Worm (Caenorhabditis elegans) whole organism, dauer: ENCODE measurements around the gene M6.4.

ENCODE experiments used
- unc-62 ChIP-seq: sonication (generic microtip); optimal IDR thresholded peaks from 2 replicates; lab custom pipeline; 2017; ENCODE audit warnings: missing biosample characterization, missing genetic modification reagents, missing genetic modification characterization

The M6.4 gene

DNA sequence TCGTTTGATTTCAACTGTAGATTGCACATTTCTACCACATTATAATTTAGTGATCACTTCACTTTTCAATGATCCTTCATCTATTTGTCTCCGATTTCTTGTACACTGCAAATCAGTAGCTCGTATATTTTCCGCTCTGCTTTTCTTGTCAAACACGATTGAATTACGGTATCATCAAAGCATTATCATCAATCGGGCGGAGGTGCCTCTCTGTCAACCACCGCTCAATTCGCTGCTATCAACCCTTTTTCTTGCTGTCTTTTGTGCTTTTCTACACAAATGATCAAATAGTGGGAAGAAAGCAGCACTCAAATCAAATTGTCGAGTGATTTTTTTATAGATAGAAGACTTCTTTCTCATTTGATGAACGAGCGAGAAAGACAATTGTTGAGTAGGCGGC, 8.6 kb downstream of the M6.4 start:
- no peak for TF ChIP-seq unc-62

DNA sequence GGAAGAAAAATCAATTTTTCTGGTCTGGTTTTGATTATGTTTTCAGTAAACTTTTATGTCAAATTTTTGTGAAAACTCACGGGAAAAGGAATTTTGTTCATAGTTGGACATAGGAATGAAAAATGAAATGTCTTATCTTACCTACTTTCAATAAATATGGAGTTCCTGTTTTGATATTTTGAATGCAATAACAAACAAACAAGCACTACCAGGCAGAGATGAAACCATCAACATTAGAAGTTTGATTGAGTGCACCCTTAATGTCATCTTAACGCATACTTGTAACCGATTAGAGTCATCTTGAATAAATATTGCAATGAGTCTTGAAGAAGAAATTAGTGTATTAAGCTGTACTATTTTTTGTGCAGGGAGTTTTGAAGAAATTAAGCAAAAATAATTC, 12.5 kb downstream of the M6.4 start, which contains the start of gene M6.11:
M6.11 (minus strand) TSS at position 101 of the 400 bp plus-strand sequence.
- no peak for TF ChIP-seq unc-62

DNA sequence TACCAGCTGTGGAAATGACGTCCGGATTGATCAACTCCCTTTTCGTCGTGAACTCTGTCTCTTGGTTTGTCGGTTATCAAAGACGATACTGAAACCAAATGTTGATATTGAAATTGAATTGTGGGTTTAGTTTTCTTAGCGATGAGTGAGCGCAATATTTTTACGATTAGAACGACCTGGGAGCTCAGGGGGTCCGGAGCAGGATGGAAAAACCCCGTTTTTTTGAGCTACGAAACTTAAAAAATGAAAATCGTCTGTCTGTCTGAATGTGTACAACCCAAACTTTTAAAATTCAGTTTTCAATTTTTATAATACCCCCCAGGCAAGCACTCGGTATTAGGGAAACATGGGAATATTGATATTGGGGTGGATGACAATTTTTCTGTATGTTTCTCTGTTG, 13.8 kb downstream of the M6.4 start:
- no peak for TF ChIP-seq unc-62

DNA sequence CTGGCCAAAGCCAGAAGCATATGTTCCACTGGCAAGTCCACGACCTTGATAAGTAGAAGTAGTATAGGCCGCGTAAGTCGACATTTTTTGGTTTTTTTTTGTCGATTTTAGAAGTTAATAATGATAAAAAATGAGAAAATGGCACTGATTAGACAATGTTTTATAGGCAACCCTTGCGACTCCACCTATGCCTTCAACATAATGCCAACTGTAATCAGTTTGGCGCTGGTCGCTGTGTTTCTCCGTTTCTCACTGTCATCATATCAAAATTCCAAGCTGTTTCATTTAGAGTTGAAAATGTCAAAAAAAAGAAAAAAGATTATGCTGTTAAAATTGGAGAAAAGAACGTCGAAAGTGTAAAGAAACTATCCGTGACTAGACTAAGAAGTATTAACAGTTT, 16.6 kb downstream of the M6.4 start:
- no peak for TF ChIP-seq unc-62

DNA sequence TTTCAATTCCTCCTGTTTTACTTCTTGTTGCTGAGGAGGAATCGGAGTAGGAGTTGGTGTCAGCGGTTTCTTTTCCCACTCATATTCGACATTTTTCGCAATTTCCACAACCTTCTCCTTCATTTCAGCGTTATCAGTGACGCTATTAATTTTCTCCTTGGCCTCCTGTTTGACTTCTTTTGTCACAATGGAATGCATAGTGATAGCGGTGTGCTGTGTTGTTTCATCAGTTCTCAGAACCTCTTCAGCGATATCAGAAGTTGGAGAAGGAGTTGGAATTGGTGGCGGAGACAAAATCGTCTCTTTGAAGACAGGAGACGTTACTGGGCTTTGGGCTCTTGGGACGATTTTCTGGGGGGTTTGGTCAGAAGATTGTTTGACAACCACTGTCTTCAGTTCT, 17.5 kb downstream of the M6.4 start:
- no peak for TF ChIP-seq unc-62

DNA sequence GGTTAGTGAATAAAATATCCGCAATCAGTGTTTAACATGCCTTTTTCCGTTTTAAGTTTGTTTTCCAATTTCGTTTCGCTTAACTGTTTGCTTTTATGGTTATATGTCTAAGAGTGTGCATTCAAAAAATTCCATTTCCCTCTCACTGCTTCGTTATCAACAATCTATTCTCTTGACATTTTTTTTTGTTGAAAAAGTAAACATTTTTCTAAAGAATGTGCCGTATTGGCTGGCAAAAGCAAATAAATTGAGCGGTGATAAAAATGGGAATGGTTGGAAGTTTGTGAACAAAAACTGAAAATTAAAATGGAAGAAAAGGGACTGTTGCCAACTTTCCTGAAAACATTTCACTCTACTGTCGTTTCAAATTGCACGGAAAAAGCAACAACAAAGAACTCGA, 22.6 kb downstream of the M6.4 start:
- no peak for TF ChIP-seq unc-62

DNA sequence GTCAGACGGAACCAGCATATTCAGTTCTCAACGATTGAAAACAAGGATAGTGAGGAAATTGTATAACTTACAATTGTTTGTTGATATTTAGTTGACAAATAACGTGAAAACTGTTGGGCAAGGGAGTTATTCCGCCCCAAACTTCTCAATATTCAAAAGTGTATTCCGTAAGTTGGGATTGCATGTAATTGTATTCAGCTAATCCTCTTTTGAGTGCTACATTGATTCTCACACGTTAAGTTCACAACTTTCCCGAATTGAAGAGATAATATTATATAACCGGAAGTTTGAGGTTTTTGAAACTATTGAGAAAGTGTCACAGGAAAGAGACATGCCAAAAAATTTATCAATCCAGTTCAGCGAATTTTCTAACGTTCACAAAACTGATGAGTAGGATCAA, 25.8 kb downstream of the M6.4 start, which contains the start of gene ifc-2:
ifc-2 (minus strand) TSS at position 101 of the 400 bp plus-strand sequence.
- TF ChIP-seq unc-62, result no peak

DNA sequence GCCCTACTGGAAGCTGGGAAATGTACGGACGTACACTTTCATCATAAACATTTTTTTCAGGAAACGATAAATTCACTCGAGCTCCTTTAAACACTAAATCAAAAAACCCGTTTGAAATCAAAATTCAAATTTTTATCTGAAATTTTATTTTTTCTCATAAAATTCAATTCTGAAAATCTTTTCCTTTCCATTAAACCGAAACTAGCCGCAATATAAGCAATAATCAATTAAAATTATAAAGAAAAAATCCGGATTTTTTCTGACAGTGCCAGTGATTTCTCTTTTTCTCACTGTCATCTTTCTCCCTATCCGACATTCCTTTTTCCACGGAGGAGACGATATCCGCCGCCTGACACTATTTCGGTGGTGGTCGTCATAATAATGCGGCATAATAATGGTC, 26.9 kb downstream of the M6.4 start, which contains the start of gene lpr-7:
lpr-7 (plus strand) TSS at position 301 of the 400 bp plus-strand sequence.
- no peak for TF ChIP-seq unc-62

DNA sequence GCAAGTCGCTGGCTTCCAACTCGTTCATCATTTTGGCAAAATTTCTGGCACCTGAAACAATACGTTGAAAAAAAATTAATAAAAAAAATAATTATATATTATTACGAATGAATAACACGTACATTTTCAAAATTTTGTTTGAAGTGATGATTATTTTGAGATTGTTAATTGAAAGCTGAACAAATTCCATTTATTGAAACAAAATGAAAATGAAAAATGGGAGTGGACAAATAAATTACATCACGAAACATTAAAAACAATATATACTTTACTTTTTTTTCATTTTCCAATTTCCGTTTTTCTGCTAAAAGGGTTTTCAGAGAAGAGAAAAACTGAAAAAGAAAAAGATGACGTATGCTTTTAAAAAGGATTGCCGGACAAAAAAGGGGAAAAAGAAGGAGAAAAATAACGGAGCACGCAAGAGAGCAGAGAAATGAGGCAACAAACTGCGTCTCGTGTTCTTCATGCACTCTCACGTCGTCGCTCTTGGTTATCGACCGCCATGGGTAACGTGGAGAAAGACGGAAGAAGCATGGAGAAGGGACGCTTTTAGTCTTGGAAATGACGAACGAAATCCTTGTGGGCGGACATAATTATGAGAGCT, 32.8 kb downstream of the M6.4 start, which contains the start of gene rund-1:
rund-1 (minus strand) TSS at position 51 of the 604 bp plus-strand sequence.
- TF ChIP-seq unc-62, result no peak

DNA sequence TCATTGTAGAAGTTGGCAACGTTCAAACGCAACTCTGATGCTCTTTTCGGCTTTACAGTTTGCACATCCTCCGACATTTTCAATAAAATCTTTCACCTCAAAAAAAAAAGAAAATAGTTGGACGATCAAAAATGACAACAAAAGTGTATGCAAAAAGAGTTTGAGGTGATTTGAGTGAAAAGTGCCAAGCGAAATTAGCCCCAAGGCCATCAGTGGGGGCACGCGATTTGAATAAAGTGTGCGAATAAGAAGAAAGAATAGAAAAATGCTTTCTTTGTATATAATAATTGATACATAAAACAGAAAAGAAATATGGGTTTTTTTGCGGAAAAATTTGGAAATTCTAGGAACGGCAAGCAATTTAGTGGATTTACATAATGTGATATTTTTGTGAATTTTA, 37.1 kb downstream of the M6.4 start, which contains the start of gene T19D7.5:
T19D7.5 (minus strand) TSS at position 101 of the 400 bp plus-strand sequence.
- no peak for TF ChIP-seq unc-62

DNA sequence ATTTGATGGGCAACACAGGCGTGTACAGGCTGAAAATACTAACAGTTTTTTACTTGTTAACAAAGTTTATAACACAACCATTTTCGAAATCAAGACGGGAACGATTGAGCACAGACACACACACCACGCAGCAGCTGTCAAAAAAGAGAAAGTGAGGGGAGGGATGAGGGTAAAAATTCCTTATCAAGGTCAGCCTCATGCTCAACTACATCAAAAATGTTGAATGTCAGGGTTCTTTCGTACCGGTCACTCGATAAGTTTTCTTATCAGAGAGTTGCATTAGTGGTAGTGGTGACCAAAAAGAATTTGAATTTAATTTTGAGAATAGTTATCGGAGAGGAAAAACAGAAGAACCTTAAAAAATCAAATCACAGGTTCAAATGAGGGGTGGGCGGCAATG, 41.6 kb downstream of the M6.4 start, which contains the start of gene T19D7.6:
T19D7.6 (minus strand) TSS at position 198 of the 400 bp plus-strand sequence.
- TF ChIP-seq unc-62, result no peak

DNA sequence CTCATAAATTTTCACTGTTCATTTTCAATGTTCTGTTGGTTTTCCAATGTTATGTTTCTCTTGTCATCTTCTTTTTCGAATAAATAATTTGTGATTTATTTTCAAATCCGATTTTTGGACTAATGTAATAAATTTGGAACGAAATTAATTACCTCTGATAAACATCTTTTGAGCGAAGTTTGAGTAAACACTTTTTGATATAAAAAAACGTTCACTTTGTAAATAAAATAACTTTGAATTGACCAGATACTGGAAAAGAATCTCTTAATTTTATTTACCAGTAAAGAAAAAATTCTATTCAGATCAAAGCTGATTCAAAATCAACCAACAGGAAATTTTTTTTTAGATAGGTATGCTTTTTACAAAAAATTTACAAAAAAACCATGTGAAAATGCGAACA, 42.8 kb downstream of the M6.4 start, which contains the start of gene lgc-32:
lgc-32 (plus strand) TSS at position 301 of the 400 bp plus-strand sequence.
- no peak for TF ChIP-seq unc-62

DNA sequence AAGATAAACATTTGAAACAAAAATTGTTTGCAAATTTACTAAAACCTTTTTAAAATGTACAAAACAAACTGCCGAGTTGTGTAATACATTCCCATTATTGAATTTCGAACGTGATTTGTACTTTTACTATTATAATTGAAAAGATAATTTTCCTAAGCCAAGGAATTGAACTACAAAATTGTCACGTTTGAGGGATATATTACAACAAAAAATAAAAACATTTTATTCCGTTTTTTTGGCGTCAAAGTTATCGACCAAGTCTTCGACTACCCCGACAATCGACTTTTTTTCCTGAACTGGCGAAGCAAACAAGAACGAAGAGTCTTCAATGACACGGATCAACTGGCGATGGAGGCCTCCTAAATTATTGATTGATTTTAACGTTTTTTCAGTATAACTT, 51.9 kb downstream of the M6.4 start, which contains the start of gene T19D7.7:
T19D7.7 (minus strand) TSS at position 101 of the 400 bp plus-strand sequence.
- TF ChIP-seq unc-62, result no peak

DNA sequence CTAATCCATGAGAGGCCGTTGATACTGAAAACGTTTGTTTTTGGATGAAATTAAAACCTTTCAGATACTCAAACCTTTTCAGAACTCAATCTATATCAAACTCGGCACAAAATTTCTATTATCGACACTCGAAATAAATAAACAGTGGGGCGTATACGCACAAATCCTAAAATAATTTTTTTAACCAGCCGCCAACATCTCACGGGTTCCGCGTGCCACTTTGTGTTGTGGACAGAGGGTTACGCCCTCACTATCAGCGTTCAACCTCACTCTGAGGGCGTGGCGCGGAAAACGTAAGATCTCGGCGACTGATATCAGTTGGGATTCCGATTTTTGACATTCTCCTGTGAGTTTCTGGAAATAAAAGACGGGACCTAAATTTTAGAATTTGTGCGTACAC, 52.4 kb downstream of the M6.4 start:
- TF ChIP-seq unc-62, result no peak
